Worm (Caenorhabditis elegans) whole organism, L2 larva: ENCODE results near the gene act-4.

Experiments used
- C34F6.9 ChIP-seq: fragments of 150-350 bp; optimal IDR thresholded peaks from 2 replicates; lab custom pipeline; 2014; ENCODE audit warnings: missing biosample characterization, missing genetic modification characterization
- F13H6.1 ChIP-seq: sonication (generic microtip); optimal IDR thresholded peaks from 2 replicates; lab custom pipeline; 2016; ENCODE audit warnings: missing genetic modification characterization, missing compliant biosample characterization
- R02D3.7 ChIP-seq: fragments of 150-350 bp; optimal IDR thresholded peaks from 2 replicates; lab custom pipeline; 2014; ENCODE audit warnings: missing biosample characterization, missing genetic modification characterization
- Y55F3AM.14 ChIP-seq: fragments of 200-800 bp; sonication (Bioruptor generic); optimal IDR thresholded peaks from 2 replicates; lab custom pipeline; 2018; ENCODE audit warnings: mild to moderate bottlenecking, missing genetic modification characterization, missing compliant biosample characterization
- ZK546.5 ChIP-seq: sonication (generic microtip); optimal IDR thresholded peaks from 2 replicates; lab custom pipeline; 2017; ENCODE audit warnings: missing biosample characterization, missing genetic modification characterization
- alr-1 ChIP-seq: fragments of 150-350 bp; optimal IDR thresholded peaks from 2 replicates; lab custom pipeline; 2014; ENCODE audit warnings: missing biosample characterization, missing genetic modification characterization
- aly-2 ChIP-seq: fragments of 150-350 bp; optimal IDR thresholded peaks from 2 replicates; lab custom pipeline; 2014; ENCODE audit warnings: missing biosample characterization, missing genetic modification characterization
- ama-1 ChIP-seq: fragments of 150-350 bp; optimal IDR thresholded peaks from 2 replicates; lab custom pipeline; 2018; ENCODE audit warnings: inconsistent platforms
- blmp-1 ChIP-seq: sonication (generic microtip); optimal IDR thresholded peaks from 2 replicates; lab custom pipeline; 2017; ENCODE audit warnings: missing genetic modification characterization, mild to moderate bottlenecking, missing compliant biosample characterization, antibody characterized with exemption, moderate library complexity; ENCODE audit not compliant: insufficient read depth
- ceh-16 ChIP-seq: fragments of 150-350 bp; optimal IDR thresholded peaks from 2 replicates; lab custom pipeline; 2014; ENCODE audit warnings: missing biosample characterization, missing genetic modification characterization
- crh-2 ChIP-seq: sonication (generic microtip); optimal IDR thresholded peaks from 2 replicates; lab custom pipeline; 2017; ENCODE audit warnings: missing biosample characterization, missing genetic modification characterization
- dmd-4 ChIP-seq: sonication (generic microtip); optimal IDR thresholded peaks from 2 replicates; lab custom pipeline; 2017; ENCODE audit warnings: missing biosample characterization, missing genetic modification characterization
- elt-1 ChIP-seq: fragments of 150-350 bp; optimal IDR thresholded peaks from 2 replicates; lab custom pipeline; 2014; ENCODE audit warnings: missing biosample characterization, missing genetic modification characterization
- elt-3 ChIP-seq: sonication (generic microtip); optimal IDR thresholded peaks from 2 replicates; lab custom pipeline; 2017; ENCODE audit warnings: missing biosample characterization, missing genetic modification characterization
- fos-1 ChIP-seq: fragments of 150-350 bp; optimal IDR thresholded peaks from 2 replicates; lab custom pipeline; 2014; ENCODE audit warnings: missing biosample characterization, missing genetic modification characterization
- lin-11 ChIP-seq: fragments of 150-350 bp; sonication (generic microtip); optimal IDR thresholded peaks from 2 replicates; lab custom pipeline; 2014; ENCODE audit warnings: missing biosample characterization, missing genetic modification characterization, inconsistent platforms, mixed read lengths
- lin-39 ChIP-seq: fragments of 150-350 bp; optimal IDR thresholded peaks from 2 replicates; lab custom pipeline; 2014; ENCODE audit warnings: missing biosample characterization, missing genetic modification reagents, missing genetic modification characterization
- lsy-2 ChIP-seq, 2 experiments: fragments of 150-350 bp in 1 of 2; sonication (generic microtip) in 1 of 2; optimal IDR thresholded peaks; 2 replicates each; lab custom pipeline; 2014 to 2017; ENCODE audit warnings: missing biosample characterization in 2 of 2, missing genetic modification characterization in 2 of 2
- mab-5 ChIP-seq: fragments of 150-350 bp; optimal IDR thresholded peaks from 2 replicates; lab custom pipeline; 2014; ENCODE audit warnings: missing biosample characterization, missing genetic modification characterization
- mdl-1 ChIP-seq, 2 experiments: fragments of 150-350 bp in 1 of 2; sonication (generic microtip) in 1 of 2; optimal IDR thresholded peaks; 2 replicates each; lab custom pipeline; 2017; ENCODE audit warnings: missing biosample characterization in 2 of 2, missing genetic modification characterization in 2 of 2
- nhr-10 ChIP-seq: sonication (generic microtip); optimal IDR thresholded peaks from 2 replicates; lab custom pipeline; 2017; ENCODE audit warnings: missing biosample characterization, missing genetic modification characterization
- nhr-11 ChIP-seq: fragments of 150-350 bp; optimal IDR thresholded peaks from 2 replicates; lab custom pipeline; 2014; ENCODE audit warnings: missing biosample characterization, missing genetic modification characterization
- nhr-12 ChIP-seq: fragments of 150-350 bp; optimal IDR thresholded peaks from 2 replicates; lab custom pipeline; 2014; ENCODE audit warnings: missing biosample characterization, missing genetic modification characterization
- nhr-129 ChIP-seq: fragments of 150-350 bp; optimal IDR thresholded peaks from 2 replicates; lab custom pipeline; 2014; ENCODE audit warnings: missing biosample characterization, missing genetic modification characterization
- nhr-21 ChIP-seq: fragments of 150-350 bp; optimal IDR thresholded peaks from 2 replicates; lab custom pipeline; 2014; ENCODE audit warnings: missing biosample characterization, missing genetic modification characterization
- nhr-25 ChIP-seq: fragments of 150-350 bp; sonication (generic microtip); optimal IDR thresholded peaks from 3 replicates; lab custom pipeline; 2014; ENCODE audit warnings: missing biosample characterization, missing genetic modification characterization
- nhr-6 ChIP-seq: fragments of 150-350 bp; optimal IDR thresholded peaks from 2 replicates; lab custom pipeline; 2014; ENCODE audit warnings: missing biosample characterization, missing genetic modification characterization
- nhr-77 ChIP-seq: fragments of 150-350 bp; optimal IDR thresholded peaks from 2 replicates; lab custom pipeline; 2014; ENCODE audit warnings: missing biosample characterization, missing genetic modification characterization
- peb-1 ChIP-seq: fragments of 150-350 bp; optimal IDR thresholded peaks from 2 replicates; lab custom pipeline; 2014; ENCODE audit warnings: missing biosample characterization, missing genetic modification characterization
- sem-4 ChIP-seq: fragments of 150-350 bp; optimal IDR thresholded peaks from 2 replicates; lab custom pipeline; 2014; ENCODE audit warnings: missing biosample characterization, missing genetic modification reagents, missing genetic modification characterization
- skn-1 ChIP-seq: sonication (generic microtip); optimal IDR thresholded peaks from 2 replicates; lab custom pipeline; 2017; ENCODE audit warnings: missing biosample characterization, missing genetic modification characterization
- sma-3 ChIP-seq: sonication (generic microtip); optimal IDR thresholded peaks from 2 replicates; lab custom pipeline; 2016; ENCODE audit warnings: missing genetic modification reagents, missing genetic modification characterization, missing compliant biosample characterization
- sma-9 ChIP-seq, 2 experiments: fragments of 150-350 bp in 1 of 2; sonication (generic microtip) in 1 of 2; optimal IDR thresholded peaks; 2 replicates each; lab custom pipeline; 2014 to 2016; ENCODE audit warnings: missing genetic modification characterization in 2 of 2, mild to moderate bottlenecking in 1 of 2, missing biosample characterization in 1 of 2, missing compliant biosample characterization in 1 of 2, missing genetic modification reagents in 1 of 2, moderate library complexity in 1 of 2
- snpc-4 ChIP-seq: fragments of 150-350 bp; optimal IDR thresholded peaks from 2 replicates; lab custom pipeline; 2014; ENCODE audit warnings: missing biosample characterization, missing genetic modification characterization
- unc-55 ChIP-seq: fragments of 150-350 bp; sonication (generic microtip); optimal IDR thresholded peaks from 3 replicates; lab custom pipeline; 2014; ENCODE audit warnings: missing biosample characterization, missing genetic modification reagents, missing genetic modification characterization
- unc-62 ChIP-seq: fragments of 150-350 bp; optimal IDR thresholded peaks from 2 replicates; lab custom pipeline; 2014; ENCODE audit warnings: missing biosample characterization, missing genetic modification reagents, missing genetic modification characterization
- ztf-1 ChIP-seq: fragments of 200-800 bp; sonication (Bioruptor generic); conservative IDR thresholded peaks from 2 replicates; pipeline ENCODE4 v1.3.6; 2022; ENCODE audit warnings: missing genetic modification characterization, missing compliant biosample characterization
- ztf-11 ChIP-seq: sonication (generic microtip); optimal IDR thresholded peaks from 2 replicates; lab custom pipeline; 2017; ENCODE audit warnings: missing biosample characterization, missing genetic modification characterization

The act-4 gene

ce11 chrX:4970863-4971345 lies 10.5 kb downstream of the act-4 start, which contains the start of gene calu-1:
calu-1 (minus strand) TSS chrX:4970913.
- TF ChIP-seq unc-62 (GFP tag; lab: Kevin White, UChicago) (no peak), mab-5 (no peak), sma-9 (GFP tag; optimal IDR thresholded peaks at IDR 0.05; lab: Kevin White, UChicago) (no peak), sma-9 (tag; optimal IDR thresholded peaks at IDR 0.05; lab: Kevin White, UChicago) (no peak), sma-3 (no peak), fos-1 (tag; lab: Kevin White, UChicago) (no peak), lin-39 (tag; lab: Kevin White, UChicago) (no peak), nhr-77 (tag; lab: Kevin White, UChicago) (no peak), nhr-21 (tag; lab: Kevin White, UChicago) (no peak), dmd-4 (tag; lab: Kevin White, UChicago) (no peak), nhr-25 (tag; lab: Kevin White, UChicago) (no peak), ZK546.5 (tag; lab: Kevin White, UChicago) (no peak), nhr-129 (no peak), ama-1 (lab: Kevin White, UChicago) (no peak)

- TF ChIP-seq aly-2 (tag; lab: Kevin White, UChicago) (no peak), mab-5 (no peak), lin-11 (no peak), lsy-2 (tag; optimal IDR thresholded peaks at IDR 0.05; lab: Kevin White, UChicago) (peak; percentile 2 to 40), Y55F3AM.14 (GFP tag; lab: Kevin White, UChicago) (no peak), nhr-12 (tag; lab: Kevin White, UChicago) (no peak), mdl-1 (tag; optimal IDR thresholded peaks at IDR 0.05; lab: Kevin White, UChicago) (peak in 1 of 2 experiments; percentile 74), sem-4 (tag; lab: Kevin White, UChicago) (peak; percentile 40), peb-1 (tag; lab: Kevin White, UChicago) (peak; percentile 54), C34F6.9 (tag; lab: Kevin White, UChicago) (peak; percentile 27), nhr-129 (peak; percentile 84), crh-2 (tag; lab: Kevin White, UChicago) (peak; percentile 74), fos-1 (tag; lab: Kevin White, UChicago) (peak; percentile 36), unc-62 (GFP tag; lab: Kevin White, UChicago) (no peak), blmp-1 (tag; lab: Kevin White, UChicago) (peak; percentile 41), unc-55 (GFP tag; lab: Kevin White, UChicago) (no peak), alr-1 (no peak), nhr-25 (tag; lab: Kevin White, UChicago) (peak; percentile 51), lin-39 (tag; lab: Kevin White, UChicago) (no peak), elt-1 (tag; lab: Kevin White, UChicago) (no peak), skn-1 (tag; lab: Kevin White, UChicago) (no peak), ztf-11 (tag; lab: Kevin White, UChicago) (no peak), ztf-1 (no peak), sma-9 (GFP tag; optimal IDR thresholded peaks at IDR 0.05; lab: Kevin White, UChicago) (peak; percentile 41), sma-9 (tag; optimal IDR thresholded peaks at IDR 0.05; lab: Kevin White, UChicago) (no peak), sma-3 (peak; percentile 2), nhr-77 (tag; lab: Kevin White, UChicago) (no peak), nhr-10 (tag; lab: Kevin White, UChicago) (no peak), ceh-16 (tag; lab: Kevin White, UChicago) (peak; percentile 34), snpc-4 (no peak), nhr-11 (tag; lab: Kevin White, UChicago) (peak; percentile 48), F13H6.1 (tag; lab: Kevin White, UChicago) (peak; percentile 79), R02D3.7 (no peak)
- TF ChIP-seq, all 48 proteins: peak for 15
Measured at ce11 chrX:4971427-4971826, 11.0 kb downstream of the act-4 start.

- TF ChIP-seq ztf-11 (tag; lab: Kevin White, UChicago) (no peak), nhr-6 (tag; lab: Kevin White, UChicago) (no peak), elt-3 (tag; lab: Kevin White, UChicago) (no peak), sma-9 (GFP tag; optimal IDR thresholded peaks at IDR 0.05; lab: Kevin White, UChicago) (peak; percentile 40), sma-9 (tag; optimal IDR thresholded peaks at IDR 0.05; lab: Kevin White, UChicago) (no peak), F13H6.1 (tag; lab: Kevin White, UChicago) (peak; percentile 33), blmp-1 (tag; lab: Kevin White, UChicago) (peak; percentile 15), sma-3 (peak; percentile 28), nhr-21 (tag; lab: Kevin White, UChicago) (peak; percentile 9)
Measured at ce11 chrX:4972039-4972581, 11.7 kb downstream of the act-4 start.
